Fruit fly (Drosophila melanogaster) whole organism: Measurements from ENCODE around the gene CG10089.

Experiments
- CG8478 ChIP-seq: fragments of >200 bp; optimal IDR thresholded peaks from 2 replicates; lab custom pipeline; 2018; ENCODE audit warnings: inconsistent platforms
- Dll ChIP-seq: fragments of >200 bp; optimal IDR thresholded peaks from 2 replicates; lab custom pipeline; 2017
- EcR ChIP-seq, 2 experiments: fragments of >200 bp; optimal IDR thresholded peaks; 2 replicates each; lab custom pipeline; 2017; ENCODE audit warnings: missing biosample characterization in 2 of 2, missing genetic modification characterization in 2 of 2, missing genetic modification reagents in 2 of 2
- pan ChIP-seq: fragments of >200 bp; optimal IDR thresholded peaks from 2 replicates; lab custom pipeline; 2017
- psq ChIP-seq: fragments of >200 bp; optimal IDR thresholded peaks from 2 replicates; lab custom pipeline; 2017
- usp ChIP-seq: fragments of >200 bp; optimal IDR thresholded peaks from 2 replicates; lab custom pipeline; 2017; ENCODE audit warnings: missing biosample characterization, missing genetic modification characterization, mixed read lengths

CG10089 gene

DNA sequence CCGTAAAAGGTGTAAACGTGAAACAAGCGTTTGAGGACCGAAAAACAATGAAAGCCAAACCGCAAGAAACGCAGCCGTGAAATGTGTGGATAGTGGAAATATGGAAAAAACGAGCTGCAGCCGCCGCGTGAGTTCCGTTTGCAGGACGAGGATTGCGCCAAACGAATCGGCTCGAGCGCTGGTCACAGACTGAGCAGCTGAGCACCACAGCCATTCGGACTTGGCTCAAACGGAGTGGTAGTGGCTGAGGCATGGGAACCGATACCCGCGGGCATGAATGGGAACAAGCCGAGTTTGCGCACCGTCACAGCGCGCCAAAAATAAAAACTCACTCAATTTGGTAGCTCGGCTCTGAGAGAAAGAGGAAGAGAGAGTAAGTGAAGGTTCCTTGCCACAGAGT is at the start of gene CG10089:
CG10089 (minus strand) TSS at position 181 of the 400 bp plus-strand sequence.
- TF ChIP-seq CG8478 (lab: Kevin White, UChicago), result no peak

DNA sequence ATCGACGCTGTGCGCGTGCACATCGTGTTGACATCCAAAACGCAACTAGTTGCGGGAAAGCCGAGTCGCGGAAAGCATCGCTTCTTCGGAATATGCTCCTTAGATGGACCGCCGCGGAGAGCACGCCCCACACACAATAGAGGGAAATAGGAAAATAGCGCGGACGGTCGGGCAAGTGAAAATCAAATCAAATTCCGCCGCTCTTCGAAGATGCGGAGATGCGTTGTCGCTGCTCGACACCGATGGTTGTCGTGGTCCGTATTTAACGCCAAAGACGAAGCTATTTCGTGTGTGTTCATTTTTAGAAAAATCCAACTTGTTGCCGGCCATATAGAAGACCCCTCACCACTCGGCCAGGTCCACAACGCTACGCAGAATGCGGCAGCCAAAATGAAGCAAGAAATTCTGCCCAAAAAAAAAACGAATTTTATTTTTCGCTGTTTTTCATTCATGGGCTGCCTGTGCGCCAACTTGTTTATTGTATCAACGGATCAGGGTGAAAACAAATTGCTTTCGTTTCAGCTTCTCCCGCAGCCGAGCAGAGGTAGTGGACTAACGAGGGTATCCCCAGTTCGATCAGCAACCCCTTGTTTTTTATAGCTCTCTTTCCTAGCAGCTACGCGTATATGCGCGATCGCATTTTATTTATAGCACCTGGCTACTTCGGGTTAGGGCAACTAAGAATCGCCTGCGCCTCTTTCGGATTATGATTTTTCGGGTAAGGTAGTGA is 45.1 kb upstream of the CG10089 start, which contains the start of gene CG10710:
CG10710 (minus strand) TSS at position 51 of the 730 bp plus-strand sequence.
- TF ChIP-seq CG8478 (lab: Kevin White, UChicago) (no peak), EcR (GFP tag; optimal IDR thresholded peaks at IDR 0.05; lab: Kevin White, UChicago) (no peak), pan (lab: Kevin White, UChicago) (no peak), usp (GFP tag; lab: Kevin White, UChicago) (no peak), Dll (lab: Kevin White, UChicago) (no peak), psq (no peak)

DNA sequence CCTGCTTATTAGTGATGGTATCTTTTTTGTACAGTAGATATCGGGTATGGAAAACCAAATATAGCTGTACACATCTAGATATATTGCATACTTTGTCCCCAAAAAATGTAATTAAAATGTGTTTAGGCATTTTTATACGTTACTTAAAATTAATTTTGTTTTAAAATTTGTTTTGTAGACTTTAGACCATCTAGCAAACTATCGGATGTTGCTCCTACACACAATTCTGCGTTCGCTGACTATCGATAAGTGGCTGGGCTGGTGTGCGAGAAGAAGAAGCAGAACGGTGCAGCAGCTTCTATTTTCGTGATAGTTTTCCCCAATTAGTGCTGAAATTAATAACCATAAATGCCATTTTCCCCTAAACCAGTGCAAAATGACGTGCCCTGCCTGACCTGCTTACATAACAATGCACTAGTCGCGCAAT is 38.5 kb upstream of the CG10089 start, which contains the start of the genes Vps36 and Liprin-beta:
Vps36 (minus strand) TSS at position 1 of the 427 bp plus-strand sequence.
Liprin-beta (plus strand) TSS at position 143 of the 427 bp plus-strand sequence.
- TF ChIP-seq usp (GFP tag; lab: Kevin White, UChicago), result no peak
- no peak for TF ChIP-seq EcR (GFP tag; optimal IDR thresholded peaks at IDR 0.05; lab: Kevin White, UChicago)
- TF ChIP-seq CG8478 (lab: Kevin White, UChicago), result no peak
- no peak for TF ChIP-seq psq
- no peak for TF ChIP-seq pan (lab: Kevin White, UChicago)
- no peak for TF ChIP-seq Dll (lab: Kevin White, UChicago)

DNA sequence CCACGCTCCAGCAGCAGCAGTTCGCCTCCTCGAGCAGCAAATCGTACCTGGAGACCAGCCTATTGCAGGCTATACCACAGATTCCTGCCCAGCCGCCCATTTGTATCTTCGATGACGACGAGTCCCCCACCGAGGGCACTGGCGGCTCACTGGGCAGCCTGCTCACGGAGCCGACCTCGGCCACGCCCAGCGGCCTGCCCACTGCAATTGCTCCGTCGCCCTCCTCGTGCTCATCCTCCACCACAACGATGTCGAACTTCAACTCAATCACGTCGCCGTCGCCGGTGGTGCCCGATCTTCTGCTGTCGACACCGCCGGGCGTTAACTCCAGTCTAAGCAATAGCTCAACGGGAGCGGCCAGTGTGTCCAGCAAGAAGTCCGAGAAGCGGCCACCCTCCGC is 29.0 kb upstream of the CG10089 start:
- TF ChIP-seq Dll (lab: Kevin White, UChicago) (no peak), psq (no peak), CG8478 (lab: Kevin White, UChicago) (no peak), EcR (GFP tag; optimal IDR thresholded peaks at IDR 0.05; lab: Kevin White, UChicago) (no peak), usp (GFP tag; lab: Kevin White, UChicago) (no peak)

DNA sequence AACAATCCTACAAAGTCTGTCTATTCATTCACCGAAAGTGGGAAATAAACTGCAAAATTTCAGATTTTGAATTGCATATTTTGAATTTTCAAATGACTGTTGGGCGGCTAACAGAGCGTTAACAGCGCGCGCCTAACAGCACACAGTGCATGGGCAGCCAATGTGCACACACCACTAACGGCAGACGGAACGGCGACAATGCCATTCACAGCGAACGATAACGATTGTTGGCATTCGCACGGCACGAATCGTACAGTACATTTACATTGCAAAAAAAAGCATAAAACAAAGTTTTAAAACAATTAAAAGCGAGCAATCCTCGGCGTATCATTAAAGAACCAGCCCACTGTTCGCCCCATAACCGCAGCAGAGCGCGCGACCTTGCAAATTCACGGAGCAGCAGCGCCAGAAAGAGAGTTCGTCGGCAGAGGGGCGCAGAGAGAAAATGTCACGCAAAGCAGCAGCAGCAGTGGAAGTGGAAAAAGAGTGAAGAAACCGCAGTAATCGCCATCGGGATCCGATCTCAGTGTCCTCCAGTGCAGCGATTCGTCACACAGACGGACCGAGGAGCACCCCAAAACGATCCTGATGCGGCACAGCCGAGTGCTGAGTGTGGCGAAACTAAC is 28.0 kb upstream of the CG10089 start, which contains the start of gene Spt20:
Spt20 (plus strand) TSS at position 224 of the 626 bp plus-strand sequence.
- TF ChIP-seq usp (GFP tag; lab: Kevin White, UChicago), result no peak

DNA sequence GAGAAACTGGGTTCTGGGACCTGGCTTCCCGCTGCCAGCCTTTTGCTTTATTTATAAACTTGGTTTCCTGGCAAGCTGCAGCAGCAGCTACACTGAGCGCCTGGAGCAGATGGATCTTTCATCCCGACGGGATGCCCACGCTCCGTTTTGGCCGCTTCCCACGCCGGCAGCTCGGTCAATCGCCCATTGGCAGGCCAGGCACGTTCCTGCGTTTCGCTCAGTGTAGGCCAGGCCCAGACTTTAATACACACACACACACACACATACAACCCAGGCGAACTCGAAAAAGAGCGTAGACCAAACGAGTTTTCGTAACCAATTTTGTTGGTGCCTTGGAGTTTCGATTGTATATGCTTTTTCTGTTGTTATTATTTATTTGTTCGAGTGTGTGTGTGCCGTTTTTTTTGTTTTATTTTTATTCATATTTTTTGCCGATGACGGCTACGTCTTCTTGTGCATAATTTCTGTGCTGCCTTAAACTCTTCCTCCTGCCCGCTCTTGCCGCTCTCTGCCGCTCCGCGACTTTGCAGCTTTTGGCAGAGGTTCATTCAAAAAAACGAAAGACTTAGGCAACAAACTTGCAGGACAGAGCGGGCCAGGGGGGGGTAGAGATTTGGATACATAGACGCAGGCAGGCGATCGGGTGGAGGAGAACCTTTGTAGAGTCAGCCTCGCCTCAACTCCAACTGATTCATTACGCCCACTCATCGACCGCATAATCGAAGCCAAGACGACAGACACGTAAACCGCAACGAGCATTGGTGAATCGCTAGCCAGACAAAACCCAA is 25.5 kb upstream of the CG10089 start:
- no peak for TF ChIP-seq Dll (lab: Kevin White, UChicago)

DNA sequence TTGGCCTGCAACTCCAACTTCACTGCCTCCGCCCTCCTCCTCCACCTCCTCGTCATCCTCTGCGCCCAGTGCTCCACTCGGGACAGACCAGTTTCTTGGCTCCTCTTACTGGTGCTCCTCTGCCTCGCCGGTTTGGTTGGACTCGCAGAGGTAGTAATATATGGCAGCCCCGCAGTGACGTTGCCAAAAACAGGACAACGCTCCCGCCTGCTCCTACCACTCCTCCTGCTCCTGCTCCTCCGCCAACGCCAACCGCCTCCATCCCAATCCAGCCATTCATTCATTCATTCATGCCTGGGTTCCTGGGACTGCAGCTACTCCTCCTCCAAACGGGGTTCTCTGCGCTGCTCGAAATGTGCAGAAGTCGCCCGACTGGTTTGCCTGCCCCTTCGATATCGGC is 24.9 kb upstream of the CG10089 start:
- no peak for TF ChIP-seq usp (GFP tag; lab: Kevin White, UChicago)
- TF ChIP-seq psq, result no peak
- TF ChIP-seq EcR (GFP tag; optimal IDR thresholded peaks at IDR 0.05; lab: Kevin White, UChicago), result no peak
- no peak for TF ChIP-seq Dll (lab: Kevin White, UChicago)
- no peak for TF ChIP-seq CG8478 (lab: Kevin White, UChicago)
- TF ChIP-seq pan (lab: Kevin White, UChicago), result no peak

DNA sequence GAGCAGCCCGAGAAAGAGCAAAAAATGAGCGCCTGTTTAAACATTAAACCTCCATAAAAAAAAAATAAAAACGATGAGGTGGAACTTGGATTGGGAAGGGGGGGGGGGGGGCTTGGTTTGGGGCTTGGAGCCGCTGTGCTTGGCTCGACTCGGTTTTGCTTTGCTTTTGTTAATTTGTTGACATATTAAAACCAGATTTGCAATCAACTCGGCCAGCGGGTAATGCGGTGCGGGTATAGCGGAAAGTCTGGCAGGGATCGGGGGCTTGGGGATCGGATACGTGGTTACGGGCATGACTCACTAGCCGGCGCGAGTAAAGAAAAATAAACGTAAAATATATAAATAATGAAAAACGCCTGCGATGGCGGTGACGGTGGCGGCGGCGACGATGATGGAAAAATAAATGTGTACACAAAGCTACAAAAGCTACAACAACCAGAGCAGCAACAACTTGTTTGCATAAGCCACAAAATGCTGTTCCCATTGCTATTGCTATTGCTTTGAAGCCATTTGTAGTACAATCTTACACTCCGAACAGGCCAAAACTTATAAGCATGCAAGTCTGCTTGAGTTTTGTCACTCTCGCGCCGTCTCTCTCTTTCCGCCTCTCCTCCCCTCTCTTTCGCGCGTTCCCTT is 23.3 kb upstream of the CG10089 start:
- no peak for TF ChIP-seq pan (lab: Kevin White, UChicago)
- TF ChIP-seq psq, result no peak
- TF ChIP-seq CG8478 (lab: Kevin White, UChicago), result no peak

DNA sequence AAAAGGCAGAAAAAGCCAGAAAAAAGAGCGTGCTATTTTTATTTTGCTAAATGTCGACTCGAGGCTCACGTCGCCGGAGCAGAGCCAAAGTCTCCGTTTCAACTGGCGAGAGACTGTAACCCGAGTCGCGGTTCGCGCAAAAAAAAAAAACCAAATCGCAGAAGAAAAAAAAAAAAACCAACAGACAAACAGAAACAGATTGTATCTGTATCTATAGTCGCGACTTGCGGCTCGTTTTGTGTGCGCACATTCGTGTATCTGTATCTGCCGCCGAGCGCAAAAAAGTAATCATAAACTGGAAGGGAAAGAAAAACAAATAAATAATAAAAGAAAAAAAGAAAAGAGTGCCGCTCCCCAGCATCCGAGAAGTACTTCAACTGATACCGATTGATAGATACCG is 20.5 kb upstream of the CG10089 start:
- TF ChIP-seq pan (lab: Kevin White, UChicago), result no peak
- no peak for TF ChIP-seq usp (GFP tag; lab: Kevin White, UChicago)
- TF ChIP-seq CG8478 (lab: Kevin White, UChicago), result no peak
- no peak for TF ChIP-seq EcR (GFP tag; optimal IDR thresholded peaks at IDR 0.05; lab: Kevin White, UChicago)
- no peak for TF ChIP-seq psq
- no peak for TF ChIP-seq Dll (lab: Kevin White, UChicago)

DNA sequence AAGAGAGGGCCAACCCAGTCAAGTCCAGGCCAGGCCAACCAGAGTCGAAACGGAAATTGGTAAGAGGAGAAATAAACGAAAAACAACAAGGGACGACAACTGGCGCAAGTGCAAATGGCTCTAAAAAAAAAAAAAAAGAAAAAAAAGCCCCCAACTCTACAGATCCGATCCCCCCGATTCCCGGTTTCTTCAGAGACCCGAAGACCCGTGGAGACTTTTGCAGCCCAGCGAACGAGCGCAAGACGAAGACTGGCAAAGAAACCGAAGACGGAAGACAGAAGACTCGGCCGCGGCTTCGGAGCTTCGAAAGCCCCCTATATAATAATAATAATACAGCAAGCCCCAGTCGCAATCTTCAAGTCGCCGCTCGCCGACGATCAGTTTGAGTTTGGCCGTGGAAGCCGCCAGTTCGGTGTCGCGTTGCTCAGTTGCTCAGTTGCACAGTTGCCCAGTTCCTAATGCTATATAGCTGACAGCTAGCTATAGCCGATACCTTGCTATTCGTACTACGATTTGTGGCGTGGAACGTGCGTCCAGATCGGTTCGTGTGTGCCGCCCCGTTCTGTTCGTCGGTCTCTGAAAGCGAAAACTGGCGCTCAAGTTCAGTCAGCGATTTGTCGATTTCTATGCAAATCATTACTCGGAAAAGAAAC is 19.9 kb upstream of the CG10089 start:
- TF ChIP-seq EcR (GFP tag; optimal IDR thresholded peaks at IDR 0.05; lab: Kevin White, UChicago) (peak in 1 of 2 experiments; percentile 7), CG8478 (lab: Kevin White, UChicago) (no peak), Dll (lab: Kevin White, UChicago) (peak; percentile 11)

DNA sequence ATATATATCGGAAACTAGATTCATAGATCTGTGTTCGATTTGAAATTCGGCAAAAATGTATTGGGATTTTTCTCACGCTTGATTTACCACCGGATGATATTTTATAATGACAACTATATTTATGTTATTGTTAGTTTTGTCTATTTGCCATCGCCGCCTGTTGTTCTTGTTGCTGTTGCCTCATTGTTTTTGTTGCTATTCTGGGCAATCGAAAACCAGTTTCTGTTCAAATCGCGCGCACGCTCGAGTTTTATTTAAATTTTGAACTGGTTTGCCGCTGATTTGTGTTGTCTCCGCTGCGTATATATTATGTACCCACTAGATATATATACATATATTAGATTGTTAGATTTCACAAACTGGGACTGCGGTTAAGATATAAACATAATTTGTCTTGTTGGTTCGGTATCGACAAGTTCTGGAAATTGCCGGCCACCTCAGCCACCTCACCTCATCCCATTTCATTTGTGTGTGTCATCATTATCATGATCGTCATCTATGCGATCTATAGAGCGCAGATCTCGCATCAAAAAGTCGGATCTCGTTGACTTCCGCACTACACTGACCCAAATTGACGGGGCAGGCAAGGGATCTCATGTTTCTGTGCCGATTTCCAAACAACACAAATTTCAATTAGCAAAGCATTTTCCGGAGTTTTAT is 16.2 kb upstream of the CG10089 start:
- TF ChIP-seq CG8478 (lab: Kevin White, UChicago), result no peak
- TF ChIP-seq psq, result no peak
- no peak for TF ChIP-seq usp (GFP tag; lab: Kevin White, UChicago)
- TF ChIP-seq pan (lab: Kevin White, UChicago), result no peak
- TF ChIP-seq Dll (lab: Kevin White, UChicago), result no peak
- TF ChIP-seq EcR (GFP tag; optimal IDR thresholded peaks at IDR 0.05; lab: Kevin White, UChicago), result no peak
